Fruit fly (Drosophila melanogaster): ENCODE data around the gene loh.

loh gene

dm6 chr2L:10425599-10425998 is 16.7 kb upstream of the loh start:
- no peak for TF ChIP-seq noc (tag; optimal IDR thresholded peaks at IDR 0.05)

- no peak for TF ChIP-seq noc (tag; optimal IDR thresholded peaks at IDR 0.05)
Observed at dm6 chr2L:10426534-10427048, 15.7 kb upstream of the loh start, which contains the start of the genes SmB and KdelR. TSS of gene SmB (minus strand) at chr2L:10426627. TSS of gene KdelR (plus strand) at chr2L:10426887.

dm6 chr2L:10428528-10428927 is 13.8 kb upstream of the loh start, which contains the start of gene CG5188:
TSS of gene CG5188 (plus strand) at chr2L:10428829.
- TF ChIP-seq noc (tag; optimal IDR thresholded peaks at IDR 0.05), result peak; percentile 8

- TF ChIP-seq noc (tag; optimal IDR thresholded peaks at IDR 0.05), result no peak
Observed at dm6 chr2L:10430802-10431476, 11.4 kb upstream of the loh start, which contains the start of the genes Bug22 and TfIIB. TSS of gene Bug22 (minus strand) at chr2L:10430918. TSS of gene TfIIB (plus strand) at chr2L:10431338.

dm6 chr2L:10435606-10436160 is 6.7 kb upstream of the loh start, which contains the start of the genes TBC1D16 and holn1:
TSS of gene TBC1D16 (minus strand) at chr2L:10435656.
TSS of gene holn1 (plus strand) at chr2L:10435995.
- no peak for TF ChIP-seq noc (tag; optimal IDR thresholded peaks at IDR 0.05)

dm6 chr2L:10437317-10437716 is 5.0 kb upstream of the loh start, which contains the start of gene STUB1:
TSS of gene STUB1 (plus strand) at chr2L:10437548.
- no peak for TF ChIP-seq noc (tag; optimal IDR thresholded peaks at IDR 0.05)

dm6 chr2L:10439174-10439573 is 3.2 kb upstream of the loh start, which contains the start of gene Nse4:
TSS of gene Nse4 (plus strand) at chr2L:10439440.
- TF ChIP-seq noc (tag; optimal IDR thresholded peaks at IDR 0.05), result no peak

- no peak for TF ChIP-seq noc (tag; optimal IDR thresholded peaks at IDR 0.05)
Observed at dm6 chr2L:10452296-10452695, 10.0 kb downstream of the loh start, which contains the start of gene ppk10. TSS of gene ppk10 (minus strand) at chr2L:10452396.

dm6 chr2L:10455944-10456520 is 13.7 kb downstream of the loh start:
- peak; percentile 56 for TF ChIP-seq noc (tag; optimal IDR thresholded peaks at IDR 0.05)

- no peak for TF ChIP-seq noc (tag; optimal IDR thresholded peaks at IDR 0.05)
Observed at dm6 chr2L:10457191-10457899, 15.0 kb downstream of the loh start, which contains the start of the genes LManI and LManII. TSS of gene LManI (minus strand) at chr2L:10457241. TSS of gene LManII (plus strand) at chr2L:10457658.

dm6 chr2L:10458979-10459378 is 16.6 kb downstream of the loh start:
- TF ChIP-seq noc (tag; optimal IDR thresholded peaks at IDR 0.05), result no peak

- TF ChIP-seq noc (tag; optimal IDR thresholded peaks at IDR 0.05), result no peak
Observed at dm6 chr2L:10466865-10467270, 24.5 kb downstream of the loh start.

dm6 chr2L:10468388-10468787 is 26.1 kb downstream of the loh start:
- peak; percentile 66 for TF ChIP-seq noc (tag; optimal IDR thresholded peaks at IDR 0.05)

dm6 chr2L:10468978-10469377 is 26.6 kb downstream of the loh start:
- no peak for TF ChIP-seq noc (tag; optimal IDR thresholded peaks at IDR 0.05)

- no peak for TF ChIP-seq noc (tag; optimal IDR thresholded peaks at IDR 0.05)
Observed at dm6 chr2L:10470211-10470610, 27.9 kb downstream of the loh start.

- no peak for TF ChIP-seq noc (tag; optimal IDR thresholded peaks at IDR 0.05)
Observed at dm6 chr2L:10472257-10472656, 29.9 kb downstream of the loh start.
